Fruit fly (Drosophila melanogaster) whole organism, embryonic: ENCODE data around the gene mts.
A peak's percentile ranks its signal among the peaks of the same experiment; 100 is the strongest.

Source experiments
- Atf3 ChIP-seq: fragments of 200-800 bp; sonication (Bioruptor generic); optimal IDR thresholded peaks from 3 replicates; lab custom pipeline; 2016; ENCODE audit warnings: missing biosample characterization, missing genetic modification characterization
- BEAF-32 ChIP-seq: fragments of 200-800 bp; sonication (Bioruptor generic); optimal IDR thresholded peaks from 3 replicates; lab custom pipeline; 2017; ENCODE audit warnings: missing biosample characterization, missing genetic modification characterization, mild to moderate bottlenecking, moderate library complexity, missing genetic modification reagents
- CG10321 ChIP-seq: fragments of 200-800 bp; sonication (Bioruptor generic); IDR thresholded peaks from 2 replicates; pipeline ENCODE4 v1.3.6; 2022; ENCODE audit warnings: missing biosample characterization, missing genetic modification characterization
- CG11247 ChIP-seq: fragments of 200-800 bp; sonication (Bioruptor generic); IDR thresholded peaks from 2 replicates; pipeline ENCODE4 v1.3.6; 2022; ENCODE audit warnings: missing biosample characterization, missing genetic modification characterization
- CG11456 ChIP-seq: fragments of 200-800 bp; sonication (Bioruptor generic); IDR thresholded peaks from 3 replicates; pipeline ENCODE4 v1.3.6; 2022; ENCODE audit warnings: missing biosample characterization, missing genetic modification characterization
- CG11695 ChIP-seq: fragments of 200-800 bp; sonication (Bioruptor generic); IDR thresholded peaks from 3 replicates; pipeline ENCODE4 v1.3.6; 2022; ENCODE audit warnings: missing biosample characterization, missing genetic modification characterization
- CG12769 ChIP-seq: fragments of 200-800 bp; sonication (Bioruptor generic); optimal IDR thresholded peaks from 2 replicates; lab custom pipeline; 2019; ENCODE audit warnings: missing biosample characterization, mild to moderate bottlenecking, missing genetic modification characterization, moderate library complexity
- CG14710 ChIP-seq: fragments of 200-800 bp; sonication (Bioruptor generic); optimal IDR thresholded peaks from 3 replicates; lab custom pipeline; 2019; ENCODE audit warnings: missing biosample characterization, mild to moderate bottlenecking, missing genetic modification characterization, moderate library complexity
- CG17186 ChIP-seq: fragments of 200-800 bp; sonication (Bioruptor generic); optimal IDR thresholded peaks from 3 replicates; lab custom pipeline; 2017; ENCODE audit warnings: missing biosample characterization, missing genetic modification reagents, missing genetic modification characterization
- CG17568 ChIP-seq: fragments of 200-800 bp; sonication (Bioruptor generic); optimal IDR thresholded peaks from 2 replicates; lab custom pipeline; 2018; ENCODE audit warnings: missing biosample characterization, mild to moderate bottlenecking, missing genetic modification characterization, moderate library complexity
- CG18262 ChIP-seq: fragments of 200-800 bp; optimal IDR thresholded peaks from 3 replicates; lab custom pipeline; 2019; ENCODE audit warnings: missing biosample characterization, mild to moderate bottlenecking, missing genetic modification characterization, moderate library complexity
- CG18619 ChIP-seq: fragments of 200-800 bp; sonication (Bioruptor generic); optimal IDR thresholded peaks from 3 replicates; lab custom pipeline; 2017; ENCODE audit warnings: missing biosample characterization, mild to moderate bottlenecking, missing genetic modification characterization
- CG2678 ChIP-seq: fragments of 200-800 bp; sonication (Bioruptor generic); optimal IDR thresholded peaks from 3 replicates; lab custom pipeline; 2019; ENCODE audit warnings: missing biosample characterization, mild to moderate bottlenecking, missing genetic modification characterization, moderate library complexity
- CG31441 ChIP-seq: fragments of 200-800 bp; sonication (Bioruptor generic); IDR thresholded peaks from 2 replicates; pipeline ENCODE4 v1.3.6; 2022; ENCODE audit warnings: missing biosample characterization, missing genetic modification characterization
- CG34422 ChIP-seq: fragments of 200-800 bp; sonication (Bioruptor generic); IDR thresholded peaks from 3 replicates; pipeline ENCODE4 v1.3.6; 2022; ENCODE audit warnings: missing biosample characterization, missing genetic modification characterization
- CG3726 ChIP-seq: fragments of 200-800 bp; sonication (Bioruptor generic); IDR thresholded peaks from 3 replicates; pipeline ENCODE4, ENCODE4 v1.3.6; 2022; ENCODE audit warnings: missing biosample characterization, missing genetic modification characterization
- CG4820 ChIP-seq: fragments of 200-800 bp; sonication (Bioruptor generic); optimal IDR thresholded peaks from 3 replicates; lab custom pipeline; 2016; ENCODE audit warnings: missing biosample characterization, missing genetic modification characterization
- CG6765 ChIP-seq: fragments of 200-800 bp; sonication (Bioruptor generic); optimal IDR thresholded peaks from 3 replicates; lab custom pipeline; 2017; ENCODE audit warnings: missing biosample characterization, mild to moderate bottlenecking, missing genetic modification characterization
- CG7372 ChIP-seq: fragments of 200-800 bp; sonication (Bioruptor generic); IDR thresholded peaks from 2 replicates; pipeline ENCODE4 v1.3.6; 2022; ENCODE audit warnings: missing biosample characterization, missing genetic modification characterization
- CkIIα-i1 ChIP-seq: fragments of 200-800 bp; sonication (Bioruptor generic); IDR thresholded peaks from 2 replicates; pipeline ENCODE4 v1.3.6; 2022; ENCODE audit warnings: missing biosample characterization, missing genetic modification characterization
- D19B ChIP-seq: fragments of 200-800 bp; sonication (Bioruptor generic); optimal IDR thresholded peaks from 2 replicates; lab custom pipeline; 2017; ENCODE audit warnings: missing biosample characterization, mild to moderate bottlenecking, missing genetic modification characterization
- Dfd ChIP-seq, 2 experiments: fragments of >200 bp; optimal IDR thresholded peaks; 2 replicates each; lab custom pipeline; 2017; ENCODE audit warnings: missing biosample characterization in 2 of 2, missing genetic modification characterization in 2 of 2
- Dip2 ChIP-seq: fragments of 200-800 bp; sonication (Bioruptor generic); IDR thresholded peaks from 2 replicates; pipeline ENCODE4 v1.3.6; 2022; ENCODE audit warnings: missing biosample characterization, missing genetic modification characterization
- E2f1 ChIP-seq: fragments of 200-800 bp; sonication (Bioruptor generic); IDR thresholded peaks from 2 replicates; pipeline ENCODE4 v1.3.6; 2022; ENCODE audit warnings: missing biosample characterization, missing genetic modification characterization
- Eip74EF ChIP-seq, 2 experiments: fragments of 200-800 bp in 1 of 2; fragments of >200 bp in 1 of 2; sonication (Bioruptor generic) in 1 of 2; optimal IDR thresholded peaks; 2 replicates each; lab custom pipeline; 2017 to 2019; ENCODE audit warnings: missing biosample characterization in 2 of 2, missing genetic modification characterization in 2 of 2, mild to moderate bottlenecking in 1 of 2, moderate library complexity in 1 of 2
- Hr51 ChIP-seq, 2 experiments: fragments of 200-800 bp; sonication (Bioruptor generic); optimal IDR thresholded peaks; 2 replicates in 1 of 2; 3 replicates in 1 of 2; lab custom pipeline; 2016 to 2018; ENCODE audit warnings: missing biosample characterization in 2 of 2, missing genetic modification characterization in 2 of 2, mild to moderate bottlenecking in 1 of 2, moderate library complexity in 1 of 2
- Jarid2 ChIP-seq: fragments of 200-800 bp; sonication (Bioruptor generic); optimal IDR thresholded peaks from 3 replicates; lab custom pipeline; 2017; ENCODE audit warnings: mild to moderate bottlenecking, missing biosample characterization, missing genetic modification reagents, missing genetic modification characterization
- Neu2 ChIP-seq: fragments of 200-800 bp; sonication (Bioruptor generic); optimal IDR thresholded peaks from 3 replicates; lab custom pipeline; 2016; ENCODE audit warnings: missing biosample characterization, missing genetic modification characterization, borderline replicate concordance
- Poxn ChIP-seq: fragments of 200-800 bp; sonication (Bioruptor generic); IDR thresholded peaks from 2 replicates; pipeline ENCODE4 v1.3.6; 2022; ENCODE audit warnings: missing biosample characterization, missing genetic modification characterization
- Sox102F ChIP-seq: fragments of 200-800 bp; sonication (Bioruptor generic); optimal IDR thresholded peaks from 2 replicates; lab custom pipeline; 2018; ENCODE audit warnings: missing biosample characterization, mild to moderate bottlenecking, missing genetic modification characterization, moderate library complexity
- az2 ChIP-seq: fragments of 200-800 bp; sonication (Bioruptor generic); optimal IDR thresholded peaks from 3 replicates; lab custom pipeline; 2016; ENCODE audit warnings: missing biosample characterization, missing genetic modification characterization
- croc ChIP-seq: fragments of 200-800 bp; sonication (Bioruptor generic); conservative IDR thresholded peaks from 3 replicates; pipeline ENCODE4 v1.3.6; 2022; ENCODE audit warnings: missing biosample characterization, missing genetic modification characterization
- crp ChIP-seq, 2 experiments: fragments of 200-800 bp; sonication (Bioruptor generic); optimal IDR thresholded peaks; 2 replicates in 1 of 2; 3 replicates in 1 of 2; lab custom pipeline; 2017; ENCODE audit warnings: missing biosample characterization in 2 of 2, missing genetic modification characterization in 2 of 2, mild to moderate bottlenecking in 1 of 2, moderate library complexity in 1 of 2
- fru ChIP-seq: fragments of >200 bp; optimal IDR thresholded peaks from 2 replicates; lab custom pipeline; 2017
- gce ChIP-seq: fragments of 200-800 bp; sonication (Bioruptor generic); IDR thresholded peaks from 3 replicates; pipeline ENCODE4 v1.3.6; 2022; ENCODE audit warnings: missing biosample characterization, missing genetic modification characterization
- gsb-n ChIP-seq: fragments of 200-800 bp; sonication (Bioruptor generic); optimal IDR thresholded peaks from 3 replicates; lab custom pipeline; 2018; ENCODE audit warnings: missing biosample characterization, mild to moderate bottlenecking, missing genetic modification characterization
- ind ChIP-seq: fragments of 200-800 bp; sonication (Bioruptor generic); optimal IDR thresholded peaks from 3 replicates; lab custom pipeline; 2016; ENCODE audit warnings: missing biosample characterization, missing genetic modification characterization
- nom ChIP-seq: fragments of 200-800 bp; sonication (Bioruptor generic); optimal IDR thresholded peaks from 2 replicates; lab custom pipeline; 2017; ENCODE audit warnings: missing biosample characterization, missing genetic modification characterization, mild to moderate bottlenecking, moderate library complexity, missing genetic modification reagents
- org-1 ChIP-seq: fragments of 200-800 bp; sonication (Bioruptor generic); optimal IDR thresholded peaks from 2 replicates; lab custom pipeline; 2017; ENCODE audit warnings: missing biosample characterization, missing genetic modification characterization
- otp ChIP-seq: fragments of 200-800 bp; sonication (Bioruptor generic); IDR thresholded peaks from 3 replicates; pipeline ENCODE4, ENCODE4 v1.3.6; 2022; ENCODE audit warnings: missing biosample characterization, missing genetic modification characterization
- sc ChIP-seq, 3 experiments: fragments of >200 bp in 2 of 3; fragments of 200-800 bp in 1 of 3; sonication (Bioruptor generic) in 1 of 3; optimal IDR thresholded peaks; 2 replicates in 2 of 3; 3 replicates in 1 of 3; lab custom pipeline; 2017; ENCODE audit warnings: mild to moderate bottlenecking in 1 of 3, missing biosample characterization in 1 of 3, missing genetic modification characterization in 1 of 3, missing genetic modification reagents in 1 of 3
- sd ChIP-seq: fragments of 200-800 bp; sonication (Bioruptor generic); optimal IDR thresholded peaks from 3 replicates; lab custom pipeline; 2018; ENCODE audit warnings: missing biosample characterization, mild to moderate bottlenecking, missing genetic modification characterization, moderate library complexity
- sima ChIP-seq: fragments of 200-800 bp; sonication (Bioruptor generic); optimal IDR thresholded peaks from 2 replicates; lab custom pipeline; 2016; ENCODE audit warnings: missing biosample characterization, missing genetic modification characterization
- so ChIP-seq: fragments of 200-800 bp; sonication (Bioruptor generic); IDR thresholded peaks from 3 replicates; pipeline ENCODE4 v1.3.6; 2022; ENCODE audit warnings: missing biosample characterization, missing genetic modification characterization
- ssp ChIP-seq: fragments of 200-800 bp; sonication (Bioruptor generic); IDR thresholded peaks from 2 replicates; pipeline ENCODE4 v1.3.6; 2022; ENCODE audit warnings: missing biosample characterization, missing genetic modification characterization
- toy ChIP-seq: fragments of 200-800 bp; sonication (Bioruptor generic); IDR thresholded peaks from 2 replicates; pipeline ENCODE4 v1.3.6; 2022; ENCODE audit warnings: missing biosample characterization, missing genetic modification characterization
- tup ChIP-seq: fragments of 200-800 bp; sonication (Bioruptor generic); optimal IDR thresholded peaks from 2 replicates; lab custom pipeline; 2016; ENCODE audit warnings: missing biosample characterization, mild to moderate bottlenecking, missing genetic modification characterization, moderate library complexity
- tx ChIP-seq: fragments of 200-800 bp; sonication (Bioruptor generic); optimal IDR thresholded peaks from 2 replicates; lab custom pipeline; 2016; ENCODE audit warnings: missing biosample characterization, missing genetic modification characterization
- usp ChIP-seq: fragments of >200 bp; optimal IDR thresholded peaks from 2 replicates; lab custom pipeline; 2017; ENCODE audit warnings: missing biosample characterization, missing genetic modification characterization

Gene mts

DNA sequence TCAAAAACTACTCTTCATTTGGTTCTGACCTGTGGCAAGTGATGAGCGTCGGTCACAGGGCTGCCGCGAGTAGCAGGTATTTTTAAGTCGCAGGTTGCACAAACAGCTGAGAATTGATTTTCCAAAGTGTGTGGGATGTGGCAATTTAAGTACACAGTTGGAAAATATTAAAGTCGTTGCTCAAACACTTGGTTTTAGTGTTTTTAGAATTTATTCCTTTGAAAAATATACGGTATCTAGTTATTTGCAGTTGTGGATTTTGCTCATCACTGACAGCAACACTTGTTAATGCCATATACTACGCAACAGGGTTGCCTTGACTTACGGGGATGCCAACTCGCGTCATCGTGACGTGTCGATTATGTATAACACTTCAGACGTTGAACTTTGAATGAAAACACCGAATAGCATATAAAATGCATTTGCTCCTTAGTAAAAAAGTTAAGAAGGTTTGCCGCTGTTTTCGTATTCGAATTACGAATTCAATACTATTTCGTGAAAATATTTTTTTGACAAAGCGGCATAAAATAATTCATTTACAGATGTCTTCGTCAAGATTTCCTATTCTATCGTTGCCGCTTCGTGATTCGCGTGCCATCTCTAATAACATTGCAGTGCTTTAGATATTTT lies 27.5 kb upstream of the mts start, which contains the start of the genes Herp and r2d2 (continued):
- TF ChIP-seq BEAF-32 (GFP tag; lab: Kevin White, UChicago) (peak; percentile 84), CG4820 (GFP tag; lab: Kevin White, UChicago) (peak; percentile 91), CG17186 (GFP tag; lab: Kevin White, UChicago) (peak; percentile 82), ind (GFP tag; lab: Kevin White, UChicago) (peak; percentile 93), nom (GFP tag; lab: Kevin White, UChicago) (peak; percentile 87), croc (GFP tag; lab: Robert Waterston, UW) (peak; percentile 70), Sox102F (GFP tag; lab: Kevin White, UChicago) (no peak), Dfd (GFP tag; optimal IDR thresholded peaks at IDR 0.05; lab: Kevin White, UChicago) (no peak), CG2678 (peak; percentile 93), fru (lab: Kevin White, UChicago) (no peak), E2f1 (GFP tag; lab: Robert Waterston, UW) (peak; percentile 68), toy (GFP tag; lab: Robert Waterston, UW) (peak; percentile 65; the same call in 1 of the 2 replicates), CG18619 (GFP tag; lab: Kevin White, UChicago) (peak; percentile 91), CG7372 (GFP tag; lab: Robert Waterston, UW) (peak; percentile 92), tup (GFP tag; lab: Kevin White, UChicago) (peak; percentile 59), Jarid2 (GFP tag; lab: Kevin White, UChicago) (peak; percentile 71), sd (peak; percentile 75), CG11695 (peak; percentile 90), az2 (GFP tag; lab: Kevin White, UChicago) (peak; percentile 89), so (GFP tag; lab: Robert Waterston, UW) (peak; percentile 91), ssp (GFP tag; lab: Robert Waterston, UW) (peak; percentile 75), CG12769 (tag; lab: Kevin White, UChicago) (peak; percentile 95), Hr51 (GFP tag; optimal IDR thresholded peaks at IDR 0.05; lab: Kevin White, UChicago) (peak; percentile 87 to 91), CG3726 (GFP tag; lab: Robert Waterston, UW) (peak; percentile 65; the same call in 2 of the 3 replicates), Atf3 (peak; percentile 91), CG11456 (GFP tag; lab: Robert Waterston, UW) (peak; percentile 88), gce (peak; percentile 47; the same call in 1 of the 3 replicates), sc (optimal IDR thresholded peaks at IDR 0.05; lab: Kevin White, UChicago) (no peak), sc (GFP tag; optimal IDR thresholded peaks at IDR 0.05; lab: Kevin White, UChicago) (peak; percentile 58), usp (GFP tag; lab: Kevin White, UChicago) (no peak), CG11247 (GFP tag; lab: Robert Waterston, UW) (peak; percentile 86), org-1 (peak; percentile 84), crp (GFP tag; optimal IDR thresholded peaks at IDR 0.05; lab: Kevin White, UChicago) (peak in 1 of 2 experiments; percentile 75), Eip74EF (GFP tag; optimal IDR thresholded peaks at IDR 0.05; lab: Kevin White, UChicago) (peak in 1 of 2 experiments; percentile 69), gsb-n (peak; percentile 79), sima (GFP tag; lab: Kevin White, UChicago) (peak; percentile 45), CG31441 (GFP tag; lab: Robert Waterston, UW) (peak; percentile 96), CG18262 (tag; lab: Kevin White, UChicago) (peak; percentile 88), Dip2 (no peak), CkIIα-i1 (GFP tag; lab: Robert Waterston, UW) (no peak), CG6765 (GFP tag; lab: Kevin White, UChicago) (peak; percentile 75), Poxn (GFP tag; lab: Robert Waterston, UW) (peak; percentile 83), CG34422 (GFP tag; lab: Robert Waterston, UW) (peak; percentile 92), otp (GFP tag; lab: Robert Waterston, UW) (peak; percentile 67; the same call in 1 of the 3 replicates), tx (GFP tag; lab: Kevin White, UChicago) (peak; percentile 90), CG14710 (peak; percentile 89), Neu2 (peak; percentile 72), D19B (GFP tag; lab: Kevin White, UChicago) (peak; percentile 84), CG17568 (peak; percentile 63), CG10321 (GFP tag; lab: Robert Waterston, UW) (0 out of 2 replicates have a peak, but pooled peaks have one; percentile 24)
